Worm (Caenorhabditis elegans): Measurements from ENCODE around the gene sre-12.

DNA sequence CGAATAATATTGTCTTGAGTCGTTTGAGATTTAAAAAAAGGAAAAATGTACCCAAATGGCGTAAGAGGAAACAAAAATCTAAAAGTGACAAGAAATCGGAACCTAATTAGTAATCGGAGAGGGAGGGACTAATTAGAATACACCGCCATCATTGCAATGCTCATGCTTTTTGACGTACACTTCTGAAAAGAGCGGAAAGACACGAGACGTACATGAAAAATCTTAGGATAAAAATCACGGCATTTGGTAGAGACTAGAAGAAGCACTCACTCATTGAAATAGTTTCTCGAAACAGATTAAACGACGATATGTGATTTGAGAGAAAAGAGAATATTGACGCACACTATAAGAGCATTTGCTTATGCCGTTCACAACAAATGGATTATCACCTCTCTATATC, 44.1 kb upstream of the sre-12 start:
- TF ChIP-seq ref-1 (GFP tag; conservative IDR thresholded peaks at IDR 0.05) (no peak), flt-1 (GFP tag; IDR thresholded peaks at IDR 0.05) (no peak)
